Fruit fly (Drosophila melanogaster): ENCODE data around the gene CG8209.

Gene CG8209

DNA sequence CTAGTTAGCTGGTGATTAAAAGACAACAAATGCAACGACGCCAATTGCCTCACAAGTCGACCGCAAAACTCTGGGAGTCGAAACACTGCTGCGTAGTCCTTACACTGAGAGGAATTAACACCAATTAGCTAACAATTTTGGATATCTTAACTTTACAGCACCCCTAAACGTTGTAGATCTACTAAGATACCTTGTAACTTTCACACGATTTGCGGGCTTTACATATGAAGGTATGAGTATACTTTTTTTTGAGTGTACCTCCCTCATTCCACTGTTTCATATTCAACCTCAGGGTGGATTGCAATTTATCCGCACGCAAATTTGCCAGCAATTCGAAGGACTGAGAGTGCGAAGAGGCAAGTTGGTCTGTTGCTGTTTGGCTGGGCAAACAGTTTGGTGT, 12.7 kb upstream of the CG8209 start (continued):
- TF ChIP-seq CG17612 (GFP tag; IDR thresholded peaks at IDR 0.05) = no peak
- TF ChIP-seq CG7839 (tag; optimal IDR thresholded peaks at IDR 0.05) = peak; percentile 16
- 0 out of 2 replicates have a peak, but pooled peaks have one; percentile 37 for TF ChIP-seq CG17328 (GFP tag; IDR thresholded peaks at IDR 0.05)
- TF ChIP-seq lola (GFP tag; optimal IDR thresholded peaks at IDR 0.05) = peak in 1 of 3 experiments; percentile 41
- TF ChIP-seq twi (tag; optimal IDR thresholded peaks at IDR 0.05) = no peak
- peak; percentile 9 for TF ChIP-seq CG2712 (tag; optimal IDR thresholded peaks at IDR 0.05)
- no peak for TF ChIP-seq Pdp1 (GFP tag; optimal IDR thresholded peaks at IDR 0.05)
- no peak for TF ChIP-seq CG1529 (GFP tag; optimal IDR thresholded peaks at IDR 0.05)
- peak; percentile 6 for TF ChIP-seq az2 (GFP tag; optimal IDR thresholded peaks at IDR 0.05)
- TF ChIP-seq phol (tag; optimal IDR thresholded peaks at IDR 0.05) = peak; percentile 7
- TF ChIP-seq CG4820 (GFP tag; optimal IDR thresholded peaks at IDR 0.05) = no peak
- TF ChIP-seq tap (tag; optimal IDR thresholded peaks at IDR 0.05) = no peak
- no peak for TF ChIP-seq CG6689 (GFP tag; IDR thresholded peaks at IDR 0.05)
- no peak for TF ChIP-seq Max (GFP tag; optimal IDR thresholded peaks at IDR 0.05)
- TF ChIP-seq kah (GFP tag; optimal IDR thresholded peaks at IDR 0.05) = no peak
- TF ChIP-seq CG7556 (GFP tag; optimal IDR thresholded peaks at IDR 0.05) = no peak
- no peak for TF ChIP-seq cato (GFP tag; optimal IDR thresholded peaks at IDR 0.05; ENCODE audit: borderline replicate concordance)
- TF ChIP-seq gsb (GFP tag; IDR thresholded peaks at IDR 0.05) = no peak

- 0 out of 3 replicates have a peak, but pooled peaks have one; percentile 17 for TF ChIP-seq CG11560 (tag; IDR thresholded peaks at IDR 0.05)
- no peak for TF ChIP-seq CG16779 (GFP tag; IDR thresholded peaks at IDR 0.05)
- TF ChIP-seq toy (GFP tag; IDR thresholded peaks at IDR 0.05) = no peak
- no peak for TF ChIP-seq CG7556 (GFP tag; optimal IDR thresholded peaks at IDR 0.05)
- TF ChIP-seq CG34422 (GFP tag; IDR thresholded peaks at IDR 0.05) = no peak
- no peak for TF ChIP-seq CG2120 (GFP tag; optimal IDR thresholded peaks at IDR 0.05)
- TF ChIP-seq exex (tag; optimal IDR thresholded peaks at IDR 0.05) = peak; percentile 75
- peak; percentile 76; the same call in 1 of the 2 replicates for TF ChIP-seq seq (GFP tag; IDR thresholded peaks at IDR 0.05)
- TF ChIP-seq CG12155 (GFP tag; optimal IDR thresholded peaks at IDR 0.05) = no peak
- TF ChIP-seq tll (GFP tag; optimal IDR thresholded peaks at IDR 0.05) = no peak
- TF ChIP-seq CG6765 (GFP tag; optimal IDR thresholded peaks at IDR 0.05) = no peak
- TF ChIP-seq CG16815 (GFP tag; optimal IDR thresholded peaks at IDR 0.05) = no peak
- TF ChIP-seq kah (GFP tag; optimal IDR thresholded peaks at IDR 0.05) = no peak
- TF ChIP-seq wor (GFP tag; IDR thresholded peaks at IDR 0.05) = no peak
- no peak for TF ChIP-seq dysf (GFP tag; IDR thresholded peaks at IDR 0.05)
- TF ChIP-seq B-H1 (GFP tag; IDR thresholded peaks at IDR 0.05) = no peak
- TF ChIP-seq CG32532 (GFP tag; IDR thresholded peaks at IDR 0.05) = peak; percentile 15; the same call in 1 of the 2 replicates
- peak; percentile 66 for TF ChIP-seq abd-A (tag; optimal IDR thresholded peaks at IDR 0.05)
- no peak for TF ChIP-seq gsb (GFP tag; IDR thresholded peaks at IDR 0.05)
- TF ChIP-seq Nf-YB (GFP tag; optimal IDR thresholded peaks at IDR 0.05) = peak; percentile 72
- TF ChIP-seq CG8388 (GFP tag; optimal IDR thresholded peaks at IDR 0.05) = no peak
- TF ChIP-seq crol (GFP tag; IDR thresholded peaks at IDR 0.05) = peak; percentile 12; the same call in 1 of the 2 replicates
- no peak for TF ChIP-seq gt (GFP tag; IDR thresholded peaks at IDR 0.05)
- no peak for TF ChIP-seq Deaf1 (tag; optimal IDR thresholded peaks at IDR 0.05)
- no peak for TF ChIP-seq Dfd (GFP tag; optimal IDR thresholded peaks at IDR 0.05)
- no peak for TF ChIP-seq CG32767 (GFP tag; IDR thresholded peaks at IDR 0.05)
- no peak for TF ChIP-seq Bdp1 (GFP tag; optimal IDR thresholded peaks at IDR 0.05)
- peak; percentile 7 for TF ChIP-seq ewg (GFP tag; optimal IDR thresholded peaks at IDR 0.05)
- no peak for TF ChIP-seq BEAF-32 (GFP tag; optimal IDR thresholded peaks at IDR 0.05)
- TF ChIP-seq ttk (GFP tag; IDR thresholded peaks at IDR 0.05) = 0 out of 2 replicates have a peak, but pooled peaks have one; percentile 20
- TF ChIP-seq Atf-2 (GFP tag; optimal IDR thresholded peaks at IDR 0.05) = no peak
- no peak for TF ChIP-seq CG12071 (GFP tag; optimal IDR thresholded peaks at IDR 0.05)
- TF ChIP-seq Nf-YC (tag; optimal IDR thresholded peaks at IDR 0.05) = peak; percentile 80
Measured at dm6 chr3L:7967203-7967602, 9.0 kb upstream of the CG8209 start.
